Worm (Caenorhabditis elegans): ENCODE data around the gene F13E9.15.

DNA sequence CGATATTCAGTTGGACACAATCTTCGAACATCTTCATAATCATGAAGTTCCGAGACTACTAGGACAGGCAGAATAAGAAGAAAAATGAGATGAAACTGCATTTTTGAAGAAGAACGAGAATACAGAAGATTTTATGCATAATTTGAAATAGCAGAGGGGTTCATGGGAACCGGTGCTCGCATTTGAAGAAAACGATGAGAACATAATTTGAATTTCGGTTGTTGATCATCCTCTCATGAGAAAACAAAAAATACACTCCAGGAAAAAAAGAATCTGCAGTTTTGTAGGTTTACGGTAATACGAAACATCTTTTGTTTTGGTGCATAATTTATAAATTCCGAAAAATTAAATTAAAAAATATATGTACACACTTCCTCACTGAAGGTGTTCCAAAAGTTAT is 3.8 kb downstream of the F13E9.15 start, which contains the start of gene srlf-11:
- no peak for TF ChIP-seq let-526 (GFP tag; IDR thresholded peaks at IDR 0.05)
- no peak for TF ChIP-seq snpc-1.1 (tag; optimal IDR thresholded peaks at IDR 0.05; ENCODE audit: insufficient read depth)
- no peak for TF ChIP-seq T26A5.8 (tag; optimal IDR thresholded peaks at IDR 0.05)
- no peak for TF ChIP-seq hmg-1.2 (GFP tag; IDR thresholded peaks at IDR 0.05)
- no peak for TF ChIP-seq unc-130 (GFP tag; optimal IDR thresholded peaks at IDR 0.05)
- TF ChIP-seq aptf-2 (GFP tag; conservative IDR thresholded peaks at IDR 0.05): no peak
- TF ChIP-seq ceh-79 (tag; optimal IDR thresholded peaks at IDR 0.05): no peak
- no peak for TF ChIP-seq cebp-2 (GFP tag; IDR thresholded peaks at IDR 0.05)
